Fruit fly (Drosophila melanogaster) whole organism, embryonic: ENCODE measurements around the gene Unr.
A peak's percentile ranks its signal among the peaks of the same experiment; 100 is the strongest.

ENCODE experiments used
- CG12219 ChIP-seq: fragments of 200-800 bp; sonication (Bioruptor generic); optimal IDR thresholded peaks from 3 replicates; lab custom pipeline; 2018; ENCODE audit warnings: missing biosample characterization, mild to moderate bottlenecking, missing genetic modification characterization
- CG1233 ChIP-seq: fragments of 200-800 bp; sonication (Bioruptor generic); optimal IDR thresholded peaks from 4 replicates; lab custom pipeline; 2018; ENCODE audit warnings: missing biosample characterization, mild to moderate bottlenecking, missing genetic modification characterization
- CG14050 ChIP-seq: fragments of 200-800 bp; sonication (Bioruptor generic); IDR thresholded peaks from 3 replicates; pipeline ENCODE4 v1.3.6; 2022; ENCODE audit warnings: missing biosample characterization, missing genetic modification characterization
- CG14667 ChIP-seq: fragments of 200-800 bp; sonication (Bioruptor generic); IDR thresholded peaks from 2 replicates; pipeline ENCODE4 v1.3.6; 2022; ENCODE audit warnings: missing biosample characterization, missing genetic modification characterization
- CG1529 ChIP-seq: fragments of 200-800 bp; sonication (Bioruptor generic); optimal IDR thresholded peaks from 3 replicates; lab custom pipeline; 2018; ENCODE audit warnings: missing biosample characterization, missing genetic modification characterization
- CG15514 ChIP-seq: fragments of 200-800 bp; sonication (Bioruptor generic); optimal IDR thresholded peaks from 3 replicates; lab custom pipeline; 2017; ENCODE audit warnings: missing biosample characterization, missing genetic modification characterization, mild to moderate bottlenecking, moderate library complexity, missing genetic modification reagents
- CG1602 ChIP-seq: fragments of 200-800 bp; sonication (Bioruptor generic); optimal IDR thresholded peaks from 3 replicates; lab custom pipeline; 2016; ENCODE audit warnings: missing biosample characterization, missing genetic modification characterization
- CG2202 ChIP-seq: fragments of 200-800 bp; sonication (Bioruptor generic); optimal IDR thresholded peaks from 2 replicates; lab custom pipeline; 2018; ENCODE audit warnings: missing biosample characterization, mild to moderate bottlenecking, missing genetic modification characterization
- CG2678 ChIP-seq: fragments of 200-800 bp; sonication (Bioruptor generic); optimal IDR thresholded peaks from 3 replicates; lab custom pipeline; 2019; ENCODE audit warnings: missing biosample characterization, mild to moderate bottlenecking, missing genetic modification characterization, moderate library complexity
- CG34224 ChIP-seq: fragments of 200-800 bp; sonication (Bioruptor generic); IDR thresholded peaks from 3 replicates; pipeline ENCODE4 v1.3.6; 2022; ENCODE audit warnings: missing biosample characterization, missing genetic modification characterization; ENCODE audit not compliant: partially characterized antibody
- CG3838 ChIP-seq: fragments of 200-800 bp; sonication (Bioruptor generic); optimal IDR thresholded peaks from 3 replicates; lab custom pipeline; 2016; ENCODE audit warnings: missing biosample characterization, missing genetic modification characterization
- CG5245 ChIP-seq: fragments of 200-800 bp; sonication (Bioruptor generic); optimal IDR thresholded peaks from 3 replicates; lab custom pipeline; 2016; ENCODE audit warnings: missing biosample characterization, missing genetic modification characterization
- CG5953 ChIP-seq: fragments of 200-800 bp; sonication (Bioruptor generic); IDR thresholded peaks from 2 replicates; pipeline ENCODE4 v1.3.6; 2022; ENCODE audit warnings: missing biosample characterization, missing genetic modification characterization
- CG6854 ChIP-seq: fragments of 200-800 bp; sonication (Bioruptor generic); optimal IDR thresholded peaks from 3 replicates; lab custom pipeline; 2017; ENCODE audit warnings: missing biosample characterization, mild to moderate bottlenecking, missing genetic modification characterization
- CG7928 ChIP-seq: fragments of 200-800 bp; sonication (Bioruptor generic); optimal IDR thresholded peaks from 2 replicates; lab custom pipeline; 2017; ENCODE audit warnings: missing biosample characterization, mild to moderate bottlenecking, missing genetic modification characterization
- CG8281 ChIP-seq: fragments of 200-800 bp; sonication (Bioruptor generic); optimal IDR thresholded peaks from 2 replicates; lab custom pipeline; 2018; ENCODE audit warnings: missing biosample characterization, mild to moderate bottlenecking, missing genetic modification characterization, moderate library complexity
- CoRest ChIP-seq: fragments of 200-800 bp; sonication (Bioruptor generic); optimal IDR thresholded peaks from 3 replicates; lab custom pipeline; 2018; ENCODE audit warnings: missing biosample characterization, mild to moderate bottlenecking, missing genetic modification characterization, moderate library complexity
- D ChIP-seq, 2 experiments: fragments of 200-800 bp in 1 of 2; fragments of >200 bp in 1 of 2; sonication (Bioruptor generic) in 1 of 2; optimal IDR thresholded peaks; 2 replicates in 1 of 2; 3 replicates in 1 of 2; lab custom pipeline; 2017; ENCODE audit warnings: mild to moderate bottlenecking in 1 of 2, missing biosample characterization in 1 of 2, missing genetic modification characterization in 1 of 2, missing genetic modification reagents in 1 of 2
- Fer3 ChIP-seq: fragments of 200-800 bp; sonication (Bioruptor generic); optimal IDR thresholded peaks from 2 replicates; lab custom pipeline; 2018; ENCODE audit warnings: missing biosample characterization, mild to moderate bottlenecking, missing genetic modification characterization, moderate library complexity
- HLH4C ChIP-seq: fragments of 200-800 bp; sonication (Bioruptor generic); IDR thresholded peaks from 3 replicates; pipeline ENCODE4 v1.3.6; 2022; ENCODE audit warnings: missing biosample characterization, missing genetic modification characterization; ENCODE audit not compliant: partially characterized antibody
- HmgZ ChIP-seq: fragments of 200-800 bp; sonication (Bioruptor generic); optimal IDR thresholded peaks from 2 replicates; lab custom pipeline; 2018; ENCODE audit warnings: missing biosample characterization, mild to moderate bottlenecking, missing genetic modification characterization
- Hr39 ChIP-seq: fragments of >200 bp; optimal IDR thresholded peaks from 2 replicates; lab custom pipeline; 2017
- Hr51 ChIP-seq, 2 experiments: fragments of 200-800 bp; sonication (Bioruptor generic); optimal IDR thresholded peaks; 2 replicates in 1 of 2; 3 replicates in 1 of 2; lab custom pipeline; 2016 to 2018; ENCODE audit warnings: missing biosample characterization in 2 of 2, missing genetic modification characterization in 2 of 2, mild to moderate bottlenecking in 1 of 2, moderate library complexity in 1 of 2
- Lim3 ChIP-seq: fragments of 200-800 bp; sonication (Bioruptor generic); IDR thresholded peaks from 2 replicates; pipeline ENCODE4 v1.3.6; 2022; ENCODE audit warnings: missing biosample characterization, missing genetic modification characterization
- Mrtf ChIP-seq: fragments of 200-800 bp; sonication (Bioruptor generic); IDR thresholded peaks from 3 replicates; pipeline ENCODE4 v1.3.6; 2022; ENCODE audit warnings: missing biosample characterization, missing genetic modification characterization
- NfI ChIP-seq: fragments of 200-800 bp; sonication (Bioruptor generic); optimal IDR thresholded peaks from 3 replicates; lab custom pipeline; 2018; ENCODE audit warnings: missing biosample characterization, mild to moderate bottlenecking, missing genetic modification characterization, moderate library complexity
- Sin3A ChIP-seq: fragments of >200 bp; optimal IDR thresholded peaks from 2 replicates; lab custom pipeline; 2018
- Sox100B ChIP-seq: fragments of 200-800 bp; sonication (Bioruptor generic); optimal IDR thresholded peaks from 3 replicates; lab custom pipeline; 2018; ENCODE audit warnings: missing biosample characterization, mild to moderate bottlenecking, missing genetic modification characterization
- Spps ChIP-seq: fragments of 200-800 bp; sonication (Bioruptor generic); optimal IDR thresholded peaks from 2 replicates; lab custom pipeline; 2018; ENCODE audit warnings: missing biosample characterization, mild to moderate bottlenecking, missing genetic modification characterization
- Sry-β ChIP-seq: fragments of 200-800 bp; sonication (Bioruptor generic); optimal IDR thresholded peaks from 2 replicates; lab custom pipeline; 2018; ENCODE audit warnings: missing biosample characterization, mild to moderate bottlenecking, missing genetic modification characterization, moderate library complexity
- Trl ChIP-seq, 3 experiments: fragments of >200 bp in 2 of 3; fragments of 200-800 bp in 1 of 3; sonication (Bioruptor generic) in 1 of 3; optimal IDR thresholded peaks; 2 replicates in 1 of 3; 3 replicates in 2 of 3; lab custom pipeline; 2016 to 2017; ENCODE audit warnings: missing biosample characterization in 1 of 3, missing genetic modification characterization in 1 of 3
- Xbp1 ChIP-seq: fragments of 200-800 bp; sonication (Bioruptor generic); optimal IDR thresholded peaks from 3 replicates; lab custom pipeline; 2016; ENCODE audit warnings: missing biosample characterization, mild to moderate bottlenecking, missing genetic modification characterization
- ab ChIP-seq: fragments of 200-800 bp; sonication (Bioruptor generic); optimal IDR thresholded peaks from 2 replicates; lab custom pipeline; 2016; ENCODE audit warnings: missing biosample characterization, missing genetic modification characterization
- dmrt11E ChIP-seq: fragments of 200-800 bp; sonication (Bioruptor generic); optimal IDR thresholded peaks from 3 replicates; lab custom pipeline; 2018; ENCODE audit warnings: missing biosample characterization, mild to moderate bottlenecking, missing genetic modification characterization, moderate library complexity
- eyg ChIP-seq: fragments of 200-800 bp; sonication (Bioruptor generic); optimal IDR thresholded peaks from 3 replicates; lab custom pipeline; 2016; ENCODE audit warnings: missing biosample characterization, missing genetic modification characterization
- gsb ChIP-seq: fragments of 200-800 bp; sonication (Bioruptor generic); IDR thresholded peaks from 2 replicates; pipeline ENCODE4 v1.3.6; 2022; ENCODE audit warnings: missing biosample characterization, missing genetic modification characterization
- gsb-n ChIP-seq: fragments of 200-800 bp; sonication (Bioruptor generic); optimal IDR thresholded peaks from 3 replicates; lab custom pipeline; 2018; ENCODE audit warnings: missing biosample characterization, mild to moderate bottlenecking, missing genetic modification characterization
- lmd ChIP-seq: fragments of 200-800 bp; sonication (Bioruptor generic); IDR thresholded peaks from 2 replicates; pipeline ENCODE4 v1.3.6; 2022; ENCODE audit warnings: missing biosample characterization, missing genetic modification characterization
- luna ChIP-seq: fragments of 200-800 bp; sonication (Bioruptor generic); optimal IDR thresholded peaks from 2 replicates; lab custom pipeline; 2016; ENCODE audit warnings: missing biosample characterization, missing genetic modification characterization
- mirr ChIP-seq: fragments of 200-800 bp; sonication (Bioruptor generic); optimal IDR thresholded peaks from 3 replicates; lab custom pipeline; 2018; ENCODE audit warnings: missing biosample characterization, mild to moderate bottlenecking, missing genetic modification characterization
- nau ChIP-seq: fragments of 200-800 bp; sonication (Bioruptor generic); optimal IDR thresholded peaks from 3 replicates; lab custom pipeline; 2017; ENCODE audit warnings: missing biosample characterization, mild to moderate bottlenecking, missing genetic modification characterization, missing genetic modification reagents
- nom ChIP-seq: fragments of 200-800 bp; sonication (Bioruptor generic); optimal IDR thresholded peaks from 2 replicates; lab custom pipeline; 2017; ENCODE audit warnings: missing biosample characterization, missing genetic modification characterization, mild to moderate bottlenecking, moderate library complexity, missing genetic modification reagents
- pnt ChIP-seq: fragments of 200-800 bp; sonication (Bioruptor generic); optimal IDR thresholded peaks from 3 replicates; lab custom pipeline; 2016; ENCODE audit warnings: missing biosample characterization, missing genetic modification characterization
- prd ChIP-seq, 3 experiments: fragments of >200 bp in 2 of 3; fragments of 200-800 bp in 1 of 3; sonication (Bioruptor generic) in 1 of 3; optimal IDR thresholded peaks in 2 of 3; IDR thresholded peaks in 1 of 3; 2 replicates in 2 of 3; 3 replicates in 1 of 3; pipeline versions ENCODE4 v1.3.6 to Lab custom; 2017 to 2022; ENCODE audit warnings: missing biosample characterization in 1 of 3, missing genetic modification characterization in 1 of 3
- ro ChIP-seq: fragments of 200-800 bp; sonication (Bioruptor generic); IDR thresholded peaks from 2 replicates; pipeline ENCODE4 v1.3.6; 2022; ENCODE audit warnings: missing biosample characterization, missing genetic modification characterization
- sens ChIP-seq: fragments of 200-800 bp; sonication (Bioruptor generic); peaks from one replicate; lab custom pipeline; 2016; ENCODE audit warnings: missing biosample characterization, missing genetic modification characterization
- tgo ChIP-seq: fragments of 200-800 bp; sonication (Bioruptor generic); IDR thresholded peaks from 3 replicates; pipeline ENCODE4 v1.3.6; 2022; ENCODE audit warnings: missing biosample characterization, missing genetic modification characterization
- ttk ChIP-seq: fragments of 200-800 bp; sonication (Bioruptor generic); IDR thresholded peaks from 2 replicates; pipeline ENCODE4 v2.1.2; 2022; ENCODE audit warnings: missing biosample characterization, missing genetic modification characterization
- zen ChIP-seq: fragments of 200-800 bp; sonication (Bioruptor generic); optimal IDR thresholded peaks from 3 replicates; lab custom pipeline; 2018; ENCODE audit warnings: missing biosample characterization, mild to moderate bottlenecking, missing genetic modification characterization, moderate library complexity

Unr gene

dm6 chr3L:8440771-8441549, 1.2 kb downstream of the Unr start (continued):
- TF ChIP-seq CG7928 (GFP tag; lab: Kevin White, UChicago) (no peak), Lim3 (GFP tag; lab: Robert Waterston, UW) (no peak), dmrt11E (no peak), Sox100B (GFP tag; lab: Kevin White, UChicago) (no peak), CG1529 (no peak), Fer3 (peak; percentile 33), CG2202 (no peak), CG34224 (GFP tag; lab: Robert Waterston, UW) (no peak), CG3838 (GFP tag; lab: Kevin White, UChicago) (no peak), CG5953 (GFP tag; lab: Robert Waterston, UW) (no peak), HLH4C (GFP tag; lab: Robert Waterston, UW) (no peak), ab (GFP tag; lab: Kevin White, UChicago) (no peak), Mrtf (GFP tag; lab: Robert Waterston, UW) (no peak), D (optimal IDR thresholded peaks at IDR 0.05; lab: Kevin White, UChicago) (no peak), D (GFP tag; optimal IDR thresholded peaks at IDR 0.05; lab: Kevin White, UChicago) (peak; percentile 4), CG5245 (GFP tag; lab: Kevin White, UChicago) (no peak), CG1602 (GFP tag; lab: Kevin White, UChicago) (peak; percentile 17), ttk (GFP tag; lab: Robert Waterston, UW) (no peak), nau (no peak), Hr39 (lab: Kevin White, UChicago) (no peak), prd (optimal IDR thresholded peaks at IDR 0.05; lab: Kevin White, UChicago) (no peak), prd (GFP tag; IDR thresholded peaks at IDR 0.05; lab: Robert Waterston, UW) (no peak), CoRest (tag; lab: Kevin White, UChicago) (peak; percentile 23), ro (GFP tag; lab: Robert Waterston, UW) (no peak), gsb (GFP tag; lab: Robert Waterston, UW) (no peak), Trl (optimal IDR thresholded peaks at IDR 0.05; lab: Kevin White, UChicago) (no peak), Trl (GFP tag; optimal IDR thresholded peaks at IDR 0.05; lab: Kevin White, UChicago) (peak; percentile 28), CG12219 (GFP tag; lab: Kevin White, UChicago) (no peak), CG8281 (tag; lab: Kevin White, UChicago) (no peak), Hr51 (GFP tag; optimal IDR thresholded peaks at IDR 0.05; lab: Kevin White, UChicago) (peak; percentile 12 to 63), gsb-n (no peak), Sry-β (GFP tag; lab: Kevin White, UChicago) (no peak), NfI (no peak), CG2678 (tag; lab: Kevin White, UChicago) (no peak), zen (tag; lab: Kevin White, UChicago) (no peak), tgo (GFP tag; lab: Robert Waterston, UW) (no peak), luna (GFP tag; lab: Kevin White, UChicago) (no peak), Xbp1 (peak; percentile 41), mirr (no peak), eyg (GFP tag; lab: Kevin White, UChicago) (peak; percentile 44), CG15514 (GFP tag; lab: Kevin White, UChicago) (no peak), nom (GFP tag; lab: Kevin White, UChicago) (peak; percentile 99), pnt (GFP tag; lab: Kevin White, UChicago) (peak; percentile 24), CG6854 (peak; percentile 13), CG14667 (GFP tag; lab: Robert Waterston, UW) (no peak), lmd (GFP tag; lab: Robert Waterston, UW) (no peak), CG14050 (no peak), Spps (tag; lab: Kevin White, UChicago) (no peak), HmgZ (tag; lab: Kevin White, UChicago) (peak; percentile 7), Sin3A (lab: Kevin White, UChicago) (no peak), CG1233 (GFP tag; lab: Kevin White, UChicago) (no peak), sens (GFP tag; lab: Kevin White, UChicago) (peak; percentile 86)
